Fruit fly (Drosophila melanogaster): ENCODE measurements around the gene veli.

veli gene

DNA sequence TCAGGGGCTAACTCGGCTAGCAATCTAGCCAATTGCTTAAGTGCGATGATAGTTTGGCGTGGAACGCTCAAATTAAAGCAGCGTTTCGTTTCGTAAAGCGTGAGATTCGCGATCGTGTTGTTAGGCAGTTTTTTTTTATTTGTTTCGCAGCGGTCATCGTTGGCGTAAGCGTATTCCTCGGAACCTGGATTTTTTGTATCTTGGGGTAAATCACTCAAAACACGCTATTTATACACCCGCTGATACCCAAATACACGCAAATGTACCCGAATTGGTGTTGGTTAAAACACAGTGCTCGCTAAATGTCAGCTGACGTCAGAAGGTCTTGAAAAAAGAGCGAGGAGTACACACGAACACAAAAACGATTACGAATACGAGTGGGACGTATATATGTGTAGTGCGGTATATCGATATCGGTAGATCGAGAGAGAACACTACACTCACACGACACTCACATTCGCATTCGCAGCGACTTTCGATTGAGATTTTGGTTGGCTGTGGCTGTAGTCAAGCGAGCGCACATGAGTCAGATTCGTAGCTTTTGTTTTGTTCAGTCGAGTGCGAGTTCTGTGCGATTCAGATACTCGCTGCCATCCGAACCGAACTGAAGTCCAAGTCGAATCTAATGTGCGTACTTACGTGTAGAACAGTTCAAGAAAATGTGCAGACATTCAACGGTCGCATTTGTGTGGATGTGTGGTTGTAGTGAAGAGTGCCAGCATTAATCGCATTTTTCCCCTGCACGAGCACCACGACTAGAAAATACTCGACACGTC lies 15.5 kb downstream of the veli start (continued):
- TF ChIP-seq Sox14 (GFP tag; optimal IDR thresholded peaks at IDR 0.05) = peak; percentile 47
- TF ChIP-seq Eip78C (GFP tag) = peak; percentile 89
- peak; percentile 8 for TF ChIP-seq dsx (GFP tag; optimal IDR thresholded peaks at IDR 0.05; ENCODE audit: poor library complexity, severe bottlenecking)
- peak; percentile 31 for TF ChIP-seq Met (GFP tag; optimal IDR thresholded peaks at IDR 0.05)
- peak; percentile 42 for TF ChIP-seq esn (GFP tag; optimal IDR thresholded peaks at IDR 0.05)
- peak; percentile 35 for TF ChIP-seq fkh (GFP tag; optimal IDR thresholded peaks at IDR 0.05)
- TF ChIP-seq svp (GFP tag) = no peak
- TF ChIP-seq pdm3 (GFP tag; optimal IDR thresholded peaks at IDR 0.05) = no peak
- TF ChIP-seq Lpt (GFP tag; optimal IDR thresholded peaks at IDR 0.05) = peak; percentile 69
- peak; percentile 14 for TF ChIP-seq Ets96B (tag; optimal IDR thresholded peaks at IDR 0.05)
- TF ChIP-seq CG7368 (GFP tag; optimal IDR thresholded peaks at IDR 0.05) = peak; percentile 5
- no peak for TF ChIP-seq Gug (GFP tag; IDR thresholded peaks at IDR 0.05)
- TF ChIP-seq CG1621 (tag; optimal IDR thresholded peaks at IDR 0.05) = peak; percentile 42
- TF ChIP-seq Hr38 (GFP tag; optimal IDR thresholded peaks at IDR 0.05) = no peak
- peak; percentile 71 to 75 for TF ChIP-seq ss (GFP tag; optimal IDR thresholded peaks at IDR 0.05)
- no peak for TF ChIP-seq Ets21C (GFP tag; optimal IDR thresholded peaks at IDR 0.05)
- TF ChIP-seq CG15336 (GFP tag; IDR thresholded peaks at IDR 0.05) = no peak
- peak; percentile 77 for TF ChIP-seq vri (GFP tag; optimal IDR thresholded peaks at IDR 0.05)
- peak; percentile 80 for TF ChIP-seq Eip93F (GFP tag; optimal IDR thresholded peaks at IDR 0.05)
- TF ChIP-seq achi (GFP tag; optimal IDR thresholded peaks at IDR 0.05) = no peak
- no peak for TF ChIP-seq CG8119 (GFP tag; IDR thresholded peaks at IDR 0.05)
- TF ChIP-seq acj6 (GFP tag; optimal IDR thresholded peaks at IDR 0.05) = no peak
- no peak for TF ChIP-seq Hr4 (GFP tag; optimal IDR thresholded peaks at IDR 0.05)
- TF ChIP-seq fd85E (GFP tag; optimal IDR thresholded peaks at IDR 0.05) = peak; percentile 79
- peak; percentile 66 for TF ChIP-seq CG6854 (GFP tag; optimal IDR thresholded peaks at IDR 0.05)
- TF ChIP-seq Sox102F (GFP tag; optimal IDR thresholded peaks at IDR 0.05) = peak; percentile 37
- TF ChIP-seq CG11294 (GFP tag; IDR thresholded peaks at IDR 0.05) = no peak
- TF ChIP-seq eg (GFP tag; IDR thresholded peaks at IDR 0.05) = no peak
- no peak for TF ChIP-seq fd59A (GFP tag; optimal IDR thresholded peaks at IDR 0.05)
- no peak for TF ChIP-seq CG34406 (GFP tag; optimal IDR thresholded peaks at IDR 0.05)
- peak; percentile 31 for TF ChIP-seq CG3919 (GFP tag; optimal IDR thresholded peaks at IDR 0.05)
- TF ChIP-seq topi (GFP tag; optimal IDR thresholded peaks at IDR 0.05) = no peak
- no peak for TF ChIP-seq salr (GFP tag; optimal IDR thresholded peaks at IDR 0.05)
- no peak for TF ChIP-seq CG8319 (GFP tag; optimal IDR thresholded peaks at IDR 0.05)

DNA sequence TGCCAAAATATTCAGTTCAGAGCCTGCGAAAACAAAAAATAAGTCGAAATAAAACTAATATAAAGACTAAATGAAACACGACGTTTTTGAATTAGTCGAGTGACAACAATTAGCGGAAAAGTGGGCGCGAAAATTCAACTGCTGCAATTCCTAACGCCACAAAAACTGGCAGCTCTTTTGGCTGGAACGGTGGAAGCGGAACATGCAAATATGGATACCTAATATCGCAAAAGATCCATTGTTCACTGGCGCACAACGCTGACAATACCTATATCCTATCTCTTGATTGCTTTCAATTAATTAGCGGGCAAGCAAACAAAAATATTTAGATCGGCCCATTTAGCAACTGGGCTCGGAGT lies 16.0 kb downstream of the veli start, which contains the start of gene CG11791:
Gene CG11791 (plus strand): TSS at position 234 of the 359 bp plus-strand sequence.
- TF ChIP-seq CG6163 (GFP tag; IDR thresholded peaks at IDR 0.05) (no peak), Eip93F (GFP tag; optimal IDR thresholded peaks at IDR 0.05) (no peak), CG8319 (GFP tag; optimal IDR thresholded peaks at IDR 0.05) (no peak), svp (GFP tag) (no peak), OdsH (GFP tag; optimal IDR thresholded peaks at IDR 0.05) (no peak), Ets21C (GFP tag; optimal IDR thresholded peaks at IDR 0.05) (no peak), Sox102F (GFP tag; optimal IDR thresholded peaks at IDR 0.05) (no peak), Met (GFP tag; optimal IDR thresholded peaks at IDR 0.05) (no peak), CG9139 (GFP tag; optimal IDR thresholded peaks at IDR 0.05) (no peak), CG6808 (GFP tag; optimal IDR thresholded peaks at IDR 0.05) (no peak), Ets96B (tag; optimal IDR thresholded peaks at IDR 0.05) (no peak)

DNA sequence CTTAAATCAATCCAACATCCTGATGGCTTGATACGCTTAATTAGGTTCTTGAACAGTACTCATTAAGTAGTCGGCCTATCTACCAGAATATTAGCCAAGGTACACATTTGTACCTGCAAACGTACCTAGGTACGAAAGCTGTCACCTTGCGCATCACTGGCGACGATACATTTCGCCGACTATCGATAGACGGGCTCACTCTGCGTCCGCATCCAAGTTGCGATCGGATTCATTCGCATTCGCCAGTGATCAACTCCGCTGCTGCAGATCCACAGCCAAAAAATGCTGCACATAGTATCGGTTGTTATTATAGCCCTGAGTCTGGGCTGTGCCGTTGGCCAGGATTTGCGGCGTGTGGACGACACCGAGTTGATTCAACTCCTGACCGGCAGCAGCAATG lies 17.9 kb downstream of the veli start, which contains the start of gene CG11790:
Gene CG11790 (plus strand): TSS at position 203 of the 400 bp plus-strand sequence.
- TF ChIP-seq CG16779 (tag; optimal IDR thresholded peaks at IDR 0.05) (no peak), CG1621 (tag; optimal IDR thresholded peaks at IDR 0.05) (peak; percentile 54), fd59A (GFP tag; optimal IDR thresholded peaks at IDR 0.05) (no peak), spab (GFP tag; optimal IDR thresholded peaks at IDR 0.05) (no peak), salr (GFP tag; optimal IDR thresholded peaks at IDR 0.05) (no peak), Sox15 (GFP tag; optimal IDR thresholded peaks at IDR 0.05) (no peak), CG11294 (GFP tag; IDR thresholded peaks at IDR 0.05) (no peak), Lpt (GFP tag; optimal IDR thresholded peaks at IDR 0.05) (no peak), Hr4 (GFP tag; optimal IDR thresholded peaks at IDR 0.05) (no peak), CG6854 (GFP tag; optimal IDR thresholded peaks at IDR 0.05) (peak; percentile 5), Sox14 (GFP tag; optimal IDR thresholded peaks at IDR 0.05) (no peak), fd85E (GFP tag; optimal IDR thresholded peaks at IDR 0.05) (no peak), Met (GFP tag; optimal IDR thresholded peaks at IDR 0.05) (no peak), CG6792 (GFP tag; optimal IDR thresholded peaks at IDR 0.05) (no peak), topi (GFP tag; optimal IDR thresholded peaks at IDR 0.05) (peak; percentile 11), Hr38 (GFP tag; optimal IDR thresholded peaks at IDR 0.05) (no peak), CG8319 (GFP tag; optimal IDR thresholded peaks at IDR 0.05) (no peak), acj6 (GFP tag; optimal IDR thresholded peaks at IDR 0.05) (no peak), CG6163 (GFP tag; IDR thresholded peaks at IDR 0.05) (no peak), CG15336 (GFP tag; IDR thresholded peaks at IDR 0.05) (no peak), CG34406 (GFP tag; optimal IDR thresholded peaks at IDR 0.05) (no peak), pdm3 (GFP tag; optimal IDR thresholded peaks at IDR 0.05) (no peak), dsx (GFP tag; optimal IDR thresholded peaks at IDR 0.05; ENCODE audit: poor library complexity, severe bottlenecking) (no peak), svp (GFP tag) (no peak), lz (GFP tag; optimal IDR thresholded peaks at IDR 0.05) (no peak), CG3032 (tag; optimal IDR thresholded peaks at IDR 0.05) (no peak)

All from whole organism, prepupa.